Fruit fly (Drosophila melanogaster): ENCODE measurements around the gene CG1958.

Gene CG1958

DNA sequence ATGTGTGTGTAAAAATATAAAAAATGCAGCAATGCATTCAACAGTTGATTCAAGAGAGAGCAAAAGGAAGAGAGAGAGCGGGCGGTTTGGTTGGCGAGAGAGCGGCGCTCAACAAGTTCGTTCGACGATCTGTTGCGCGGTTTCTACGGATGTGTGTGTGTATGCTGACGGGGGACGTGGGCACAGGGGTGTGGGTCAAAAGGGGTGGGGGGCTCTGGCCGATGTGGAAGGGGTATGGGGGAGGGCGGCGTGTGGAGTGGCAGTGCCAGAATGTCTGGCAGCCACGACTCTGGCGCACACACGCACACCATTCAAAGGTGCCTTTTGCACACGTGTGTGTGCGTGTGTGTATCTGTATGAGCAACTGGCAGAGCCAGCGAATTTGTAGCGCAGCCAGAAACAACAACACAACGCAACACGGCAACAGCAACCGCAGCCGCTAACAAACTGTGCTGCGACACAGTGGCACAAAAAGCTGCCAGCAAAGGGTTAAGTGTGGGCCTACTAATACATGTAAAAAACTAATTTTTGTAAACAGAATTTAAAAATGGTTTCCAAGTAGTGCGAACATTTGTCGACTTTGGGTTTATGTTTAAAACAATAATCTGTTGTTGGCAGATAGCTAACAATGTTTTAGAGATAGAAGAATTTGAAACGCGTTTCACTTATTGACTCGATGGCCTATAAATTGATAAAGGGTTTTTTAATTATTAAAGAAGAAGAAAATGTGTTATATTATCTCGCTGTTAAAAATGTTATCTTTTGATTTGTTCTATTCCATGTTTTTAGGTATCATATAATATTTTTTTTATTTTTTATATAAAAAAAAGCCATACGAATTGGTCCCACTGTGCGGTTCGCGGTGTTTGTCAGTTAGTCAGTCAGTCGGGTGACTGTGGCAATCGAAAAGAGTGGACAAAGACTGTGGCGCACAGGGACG is 40.1 kb downstream of the CG1958 start (continued):
- TF ChIP-seq CG8388 (GFP tag; optimal IDR thresholded peaks at IDR 0.05) (peak; percentile 93), sens-2 (GFP tag; IDR thresholded peaks at IDR 0.05) (no peak), Sox100B (GFP tag; optimal IDR thresholded peaks at IDR 0.05) (peak; percentile 99), ken (GFP tag; IDR thresholded peaks at IDR 0.05) (peak; percentile 52; the same call in 2 of the 3 replicates), Atf3 (GFP tag; optimal IDR thresholded peaks at IDR 0.05) (peak; percentile 84), Hand (GFP tag; optimal IDR thresholded peaks at IDR 0.05) (peak; percentile 78), CG13123 (GFP tag; optimal IDR thresholded peaks at IDR 0.05) (peak; percentile 60), CG16779 (GFP tag; IDR thresholded peaks at IDR 0.05) (no peak), fd3F (GFP tag; optimal IDR thresholded peaks at IDR 0.05) (peak; percentile 89), ac (GFP tag; optimal IDR thresholded peaks at IDR 0.05) (peak; percentile 80), sd (tag; optimal IDR thresholded peaks at IDR 0.05) (peak; percentile 79), wor (GFP tag; IDR thresholded peaks at IDR 0.05) (peak; percentile 84), CG14860 (GFP tag; IDR thresholded peaks at IDR 0.05; ENCODE audit: partially characterized antibody) (no peak), H15 (GFP tag; IDR thresholded peaks at IDR 0.05) (peak; percentile 72), ATbp (GFP tag; optimal IDR thresholded peaks at IDR 0.05) (peak; percentile 91), gt (GFP tag; IDR thresholded peaks at IDR 0.05) (0 out of 2 replicates have a peak, but pooled peaks have one; percentile 25), CG7372 (GFP tag; IDR thresholded peaks at IDR 0.05) (peak; percentile 63), esg (GFP tag; conservative IDR thresholded peaks at IDR 0.05) (peak; percentile 82), ERR (GFP tag; optimal IDR thresholded peaks at IDR 0.05) (no peak), CG7556 (GFP tag; optimal IDR thresholded peaks at IDR 0.05) (peak; percentile 98), Gug (GFP tag; IDR thresholded peaks at IDR 0.05) (peak; percentile 81), MBD-R2 (GFP tag; IDR thresholded peaks at IDR 0.05) (0 out of 2 replicates have a peak, but pooled peaks have one; percentile 7), CG18476 (GFP tag; optimal IDR thresholded peaks at IDR 0.05) (peak; percentile 91), pho (GFP tag; optimal IDR thresholded peaks at IDR 0.05) (peak; percentile 83), CG9797 (GFP tag; optimal IDR thresholded peaks at IDR 0.05) (peak; percentile 35), CrebB (tag; optimal IDR thresholded peaks at IDR 0.05) (peak; percentile 28), cas (GFP tag; IDR thresholded peaks at IDR 0.05) (no peak; the same call in 1 of the 2 replicates), CG6854 (GFP tag; optimal IDR thresholded peaks at IDR 0.05) (peak; percentile 91), stc (GFP tag; IDR thresholded peaks at IDR 0.05) (peak; percentile 61; the same call in 1 of the 2 replicates), dpn (GFP tag; optimal IDR thresholded peaks at IDR 0.05) (peak; percentile 70 to 84), vfl (GFP tag; optimal IDR thresholded peaks at IDR 0.05) (peak; percentile 70), CG17829 (tag; optimal IDR thresholded peaks at IDR 0.05) (peak; percentile 94), CG34376 (GFP tag; optimal IDR thresholded peaks at IDR 0.05) (no peak), HLH3B (GFP tag; IDR thresholded peaks at IDR 0.05) (peak; percentile 67), CG8924 (tag; optimal IDR thresholded peaks at IDR 0.05) (peak; percentile 96), Hmx (GFP tag; optimal IDR thresholded peaks at IDR 0.05) (peak; percentile 36), sna (GFP tag; IDR thresholded peaks at IDR 0.05; ENCODE audit: partially characterized antibody) (peak; percentile 19; the same call in 1 of the 2 replicates), Usf (GFP tag; optimal IDR thresholded peaks at IDR 0.05) (peak; percentile 97), CG33213 (GFP tag; optimal IDR thresholded peaks at IDR 0.05) (peak; percentile 30), otp (GFP tag; IDR thresholded peaks at IDR 0.05) (peak; percentile 19; the same call in 1 of the 3 replicates), CG2129 (GFP tag; IDR thresholded peaks at IDR 0.05; ENCODE audit: partially characterized antibody) (no peak), HmgZ (tag; optimal IDR thresholded peaks at IDR 0.05) (peak; percentile 39), CG11504 (tag; optimal IDR thresholded peaks at IDR 0.05) (peak; percentile 94), CG33557 (GFP tag; optimal IDR thresholded peaks at IDR 0.05) (peak; percentile 91), CG4707 (GFP tag; optimal IDR thresholded peaks at IDR 0.05) (no peak), unpg (GFP tag; optimal IDR thresholded peaks at IDR 0.05) (peak; percentile 83), Dfd (GFP tag; optimal IDR thresholded peaks at IDR 0.05) (no peak), psq (GFP tag; optimal IDR thresholded peaks at IDR 0.05) (peak; percentile 19)

Measured in whole organism, embryonic.